Worm (Caenorhabditis elegans) whole organism, L2 larva: ENCODE measurements around the gene clc-29.
A peak's percentile ranks its signal among the peaks of the same experiment; 100 is the strongest.
"Not testable (repeated sequence)": the region's sequence is repeated elsewhere in the genome, so short reads cannot be mapped to it uniquely, and the experiment has no call there.

ENCODE experiments used
- C34F6.9 ChIP-seq: fragments of 150-350 bp; optimal IDR thresholded peaks from 2 replicates; lab custom pipeline; 2014; ENCODE audit warnings: missing biosample characterization, missing genetic modification characterization
- F13H6.1 ChIP-seq: sonication (generic microtip); optimal IDR thresholded peaks from 2 replicates; lab custom pipeline; 2016; ENCODE audit warnings: missing genetic modification characterization, missing compliant biosample characterization
- R02D3.7 ChIP-seq: fragments of 150-350 bp; optimal IDR thresholded peaks from 2 replicates; lab custom pipeline; 2014; ENCODE audit warnings: missing biosample characterization, missing genetic modification characterization
- aly-2 ChIP-seq: fragments of 150-350 bp; optimal IDR thresholded peaks from 2 replicates; lab custom pipeline; 2014; ENCODE audit warnings: missing biosample characterization, missing genetic modification characterization
- ama-1 ChIP-seq: fragments of 150-350 bp; optimal IDR thresholded peaks from 2 replicates; lab custom pipeline; 2018; ENCODE audit warnings: inconsistent platforms
- blmp-1 ChIP-seq: sonication (generic microtip); optimal IDR thresholded peaks from 2 replicates; lab custom pipeline; 2017; ENCODE audit warnings: missing genetic modification characterization, mild to moderate bottlenecking, missing compliant biosample characterization, antibody characterized with exemption, moderate library complexity; ENCODE audit not compliant: insufficient read depth
- ceh-16 ChIP-seq: fragments of 150-350 bp; optimal IDR thresholded peaks from 2 replicates; lab custom pipeline; 2014; ENCODE audit warnings: missing biosample characterization, missing genetic modification characterization
- crh-2 ChIP-seq: sonication (generic microtip); optimal IDR thresholded peaks from 2 replicates; lab custom pipeline; 2017; ENCODE audit warnings: missing biosample characterization, missing genetic modification characterization
- elt-1 ChIP-seq: fragments of 150-350 bp; optimal IDR thresholded peaks from 2 replicates; lab custom pipeline; 2014; ENCODE audit warnings: missing biosample characterization, missing genetic modification characterization
- elt-3 ChIP-seq: sonication (generic microtip); optimal IDR thresholded peaks from 2 replicates; lab custom pipeline; 2017; ENCODE audit warnings: missing biosample characterization, missing genetic modification characterization
- fos-1 ChIP-seq: fragments of 150-350 bp; optimal IDR thresholded peaks from 2 replicates; lab custom pipeline; 2014; ENCODE audit warnings: missing biosample characterization, missing genetic modification characterization
- lin-11 ChIP-seq: fragments of 150-350 bp; sonication (generic microtip); optimal IDR thresholded peaks from 2 replicates; lab custom pipeline; 2014; ENCODE audit warnings: missing biosample characterization, missing genetic modification characterization, inconsistent platforms, mixed read lengths
- lin-13 ChIP-seq: fragments of 150-350 bp; optimal IDR thresholded peaks from 2 replicates; lab custom pipeline; 2014; ENCODE audit warnings: missing biosample characterization, missing genetic modification reagents, missing genetic modification characterization
- lin-39 ChIP-seq: fragments of 150-350 bp; optimal IDR thresholded peaks from 2 replicates; lab custom pipeline; 2014; ENCODE audit warnings: missing biosample characterization, missing genetic modification reagents, missing genetic modification characterization
- lsy-2 ChIP-seq, 2 experiments: fragments of 150-350 bp in 1 of 2; sonication (generic microtip) in 1 of 2; optimal IDR thresholded peaks; 2 replicates each; lab custom pipeline; 2014 to 2017; ENCODE audit warnings: missing biosample characterization in 2 of 2, missing genetic modification characterization in 2 of 2
- mab-5 ChIP-seq: fragments of 150-350 bp; optimal IDR thresholded peaks from 2 replicates; lab custom pipeline; 2014; ENCODE audit warnings: missing biosample characterization, missing genetic modification characterization
- mbf-1 ChIP-seq: sonication (generic microtip); optimal IDR thresholded peaks from 2 replicates; lab custom pipeline; 2017; ENCODE audit warnings: missing biosample characterization, missing genetic modification characterization
- mdl-1 ChIP-seq, 2 experiments: fragments of 150-350 bp in 1 of 2; sonication (generic microtip) in 1 of 2; optimal IDR thresholded peaks; 2 replicates each; lab custom pipeline; 2017; ENCODE audit warnings: missing biosample characterization in 2 of 2, missing genetic modification characterization in 2 of 2
- nhr-11 ChIP-seq: fragments of 150-350 bp; optimal IDR thresholded peaks from 2 replicates; lab custom pipeline; 2014; ENCODE audit warnings: missing biosample characterization, missing genetic modification characterization
- nhr-12 ChIP-seq: fragments of 150-350 bp; optimal IDR thresholded peaks from 2 replicates; lab custom pipeline; 2014; ENCODE audit warnings: missing biosample characterization, missing genetic modification characterization
- nhr-129 ChIP-seq: fragments of 150-350 bp; optimal IDR thresholded peaks from 2 replicates; lab custom pipeline; 2014; ENCODE audit warnings: missing biosample characterization, missing genetic modification characterization
- nhr-23 ChIP-seq: fragments of 150-350 bp; optimal IDR thresholded peaks from 2 replicates; lab custom pipeline; 2014; ENCODE audit warnings: missing biosample characterization, missing genetic modification reagents, missing genetic modification characterization
- nhr-237 ChIP-seq: fragments of 150-350 bp; optimal IDR thresholded peaks from 2 replicates; lab custom pipeline; 2014; ENCODE audit warnings: missing biosample characterization, missing genetic modification characterization
- nhr-25 ChIP-seq: fragments of 150-350 bp; sonication (generic microtip); optimal IDR thresholded peaks from 3 replicates; lab custom pipeline; 2014; ENCODE audit warnings: missing biosample characterization, missing genetic modification characterization
- nhr-6 ChIP-seq: fragments of 150-350 bp; optimal IDR thresholded peaks from 2 replicates; lab custom pipeline; 2014; ENCODE audit warnings: missing biosample characterization, missing genetic modification characterization
- skn-1 ChIP-seq: sonication (generic microtip); optimal IDR thresholded peaks from 2 replicates; lab custom pipeline; 2017; ENCODE audit warnings: missing biosample characterization, missing genetic modification characterization
- sma-3 ChIP-seq: sonication (generic microtip); optimal IDR thresholded peaks from 2 replicates; lab custom pipeline; 2016; ENCODE audit warnings: missing genetic modification reagents, missing genetic modification characterization, missing compliant biosample characterization
- unc-39 ChIP-seq: fragments of 150-350 bp; optimal IDR thresholded peaks from 2 replicates; lab custom pipeline; 2014; ENCODE audit warnings: missing biosample characterization, missing genetic modification characterization
- unc-55 ChIP-seq: fragments of 150-350 bp; sonication (generic microtip); optimal IDR thresholded peaks from 3 replicates; lab custom pipeline; 2014; ENCODE audit warnings: missing biosample characterization, missing genetic modification reagents, missing genetic modification characterization
- unc-62 ChIP-seq: fragments of 150-350 bp; optimal IDR thresholded peaks from 2 replicates; lab custom pipeline; 2014; ENCODE audit warnings: missing biosample characterization, missing genetic modification reagents, missing genetic modification characterization
- zag-1 ChIP-seq: fragments of 150-350 bp; optimal IDR thresholded peaks from 2 replicates; lab custom pipeline; 2014; ENCODE audit warnings: missing biosample characterization, missing genetic modification characterization
- ztf-1 ChIP-seq: fragments of 200-800 bp; sonication (Bioruptor generic); conservative IDR thresholded peaks from 2 replicates; pipeline ENCODE4 v1.3.6; 2022; ENCODE audit warnings: missing genetic modification characterization, missing compliant biosample characterization
- ztf-11 ChIP-seq: sonication (generic microtip); optimal IDR thresholded peaks from 2 replicates; lab custom pipeline; 2017; ENCODE audit warnings: missing biosample characterization, missing genetic modification characterization

clc-29 gene

ce11 chrIII:8347822-8348221 is at the start of gene clc-29:
Gene clc-29, minus strand, starts transcription at chrIII:8347922.
- not testable (repeated sequence) for TF ChIP-seq unc-62 (GFP tag; lab: Kevin White, UChicago); F13H6.1; nhr-23

- TF ChIP-seq nhr-6 (tag; lab: Kevin White, UChicago): no peak
- no peak for TF ChIP-seq C34F6.9 (tag; lab: Kevin White, UChicago)
- TF ChIP-seq ceh-16 (tag; lab: Kevin White, UChicago): no peak
- TF ChIP-seq nhr-12: no peak
- TF ChIP-seq ztf-11: no peak
- TF ChIP-seq R02D3.7 (tag; lab: Kevin White, UChicago): no peak
- TF ChIP-seq mab-5 (tag; lab: Kevin White, UChicago): no peak
- TF ChIP-seq ztf-1 (GFP tag; lab: Robert Waterston, UW): no peak
- no peak for TF ChIP-seq nhr-237
- TF ChIP-seq F13H6.1: no peak
- no peak for TF ChIP-seq fos-1 (tag; lab: Kevin White, UChicago)
- TF ChIP-seq nhr-11 (tag; lab: Kevin White, UChicago): no peak
- no peak for TF ChIP-seq aly-2 (tag; lab: Kevin White, UChicago)
- TF ChIP-seq nhr-129: no peak
- TF ChIP-seq ama-1: no peak
- no peak for TF ChIP-seq nhr-23
- TF ChIP-seq, all 48 proteins: peak for 0
Measured at ce11 chrIII:8395685-8396084, 48.0 kb upstream of the clc-29 start, which contains the start of gene ZK353.3. Gene ZK353.3, plus strand, starts transcription at chrIII:8395985.

ce11 chrIII:8394374-8395302 is 46.9 kb upstream of the clc-29 start, which contains the start of gene ZK353.10:
Gene ZK353.10, minus strand, starts transcription at chrIII:8394424.
- peak in 1 of 2 experiments; percentile 45 for TF ChIP-seq lsy-2 (tag; optimal IDR thresholded peaks at IDR 0.05; lab: Kevin White, UChicago)
- TF ChIP-seq skn-1: no peak
- TF ChIP-seq nhr-23: no peak
- TF ChIP-seq C34F6.9 (tag; lab: Kevin White, UChicago): peak; percentile 20
- peak; percentile 73 for TF ChIP-seq unc-55 (GFP tag; lab: Kevin White, UChicago)

ce11 chrIII:8392307-8392706 is 44.6 kb upstream of the clc-29 start:
- TF ChIP-seq blmp-1 (tag; lab: Kevin White, UChicago): no peak
- peak; percentile 92 for TF ChIP-seq unc-39 (tag; lab: Kevin White, UChicago)
- TF ChIP-seq F13H6.1: peak; percentile 20
- no peak for TF ChIP-seq nhr-237
- peak; percentile 50 for TF ChIP-seq unc-55 (GFP tag; lab: Kevin White, UChicago)
- TF ChIP-seq elt-1 (tag; lab: Kevin White, UChicago): no peak
- TF ChIP-seq zag-1 (tag; lab: Kevin White, UChicago): peak; percentile 51
- TF ChIP-seq crh-2 (tag; lab: Kevin White, UChicago): no peak
- no peak for TF ChIP-seq nhr-23
- TF ChIP-seq lsy-2 (tag; optimal IDR thresholded peaks at IDR 0.05; lab: Kevin White, UChicago): peak in 1 of 2 experiments; percentile 46
- peak; percentile 73 for TF ChIP-seq C34F6.9 (tag; lab: Kevin White, UChicago)
- no peak for TF ChIP-seq mbf-1
- TF ChIP-seq fos-1 (tag; lab: Kevin White, UChicago): peak; percentile 4
- peak; percentile 19 for TF ChIP-seq lin-13 (GFP tag; lab: Kevin White, UChicago)
- peak; percentile 11 for TF ChIP-seq lin-11
- peak; percentile 97 for TF ChIP-seq nhr-129
- no peak for TF ChIP-seq mdl-1 (tag; optimal IDR thresholded peaks at IDR 0.05; lab: Kevin White, UChicago)
- TF ChIP-seq nhr-11 (tag; lab: Kevin White, UChicago): no peak
- TF ChIP-seq, all 48 proteins: peak for 10

ce11 chrIII:8389539-8389938 is 41.8 kb upstream of the clc-29 start, which contains the start of gene ZK353.4:
Gene ZK353.4, minus strand, starts transcription at chrIII:8389639.
- TF ChIP-seq nhr-12: no peak
- TF ChIP-seq lin-39: no peak
- TF ChIP-seq elt-3 (tag; lab: Kevin White, UChicago): no peak
- no peak for TF ChIP-seq nhr-237
- no peak for TF ChIP-seq sma-3 (GFP tag; lab: Kevin White, UChicago)
- TF ChIP-seq ztf-1 (GFP tag; lab: Robert Waterston, UW): no peak
- TF ChIP-seq R02D3.7 (tag; lab: Kevin White, UChicago): no peak
- TF ChIP-seq C34F6.9 (tag; lab: Kevin White, UChicago): no peak
- no peak for TF ChIP-seq mdl-1 (tag; optimal IDR thresholded peaks at IDR 0.05; lab: Kevin White, UChicago)
- no peak for TF ChIP-seq nhr-25
- no peak for TF ChIP-seq mab-5 (tag; lab: Kevin White, UChicago)
